Fruit fly (Drosophila melanogaster) whole organism, pupa: ENCODE data around the gene CG4313.

ENCODE experiments used
- CG10348 ChIP-seq: fragments of 200-800 bp; sonication (Bioruptor generic); IDR thresholded peaks from 2 replicates; pipeline ENCODE4 v1.3.6; 2022; ENCODE audit warnings: missing biosample characterization, missing genetic modification characterization
- CG12605 ChIP-seq: fragments of 200-800 bp; sonication (Bioruptor generic); IDR thresholded peaks from 2 replicates; pipeline ENCODE4 v1.3.6; 2022; ENCODE audit warnings: missing biosample characterization, missing genetic modification characterization
- CG13204 ChIP-seq: fragments of 200-800 bp; sonication (Bioruptor generic); optimal IDR thresholded peaks from 2 replicates; lab custom pipeline; 2018; ENCODE audit warnings: missing biosample characterization, mild to moderate bottlenecking, missing genetic modification characterization, moderate library complexity
- CG15710 ChIP-seq: fragments of 200-800 bp; sonication (Bioruptor generic); optimal IDR thresholded peaks from 2 replicates; lab custom pipeline; 2018; ENCODE audit warnings: missing biosample characterization, mild to moderate bottlenecking, missing genetic modification characterization, moderate library complexity
- CG17806 ChIP-seq: fragments of 200-800 bp; sonication (Bioruptor generic); optimal IDR thresholded peaks from 2 replicates; lab custom pipeline; 2018; ENCODE audit warnings: missing biosample characterization, mild to moderate bottlenecking, missing genetic modification characterization, moderate library complexity
- CG32121 ChIP-seq: fragments of 200-800 bp; sonication (Bioruptor generic); IDR thresholded peaks from 2 replicates; pipeline ENCODE4 v1.3.6; 2022; ENCODE audit warnings: missing biosample characterization, missing genetic modification characterization
- CG4496 ChIP-seq: fragments of 200-800 bp; sonication (Bioruptor generic); IDR thresholded peaks from 3 replicates; pipeline ENCODE4 v1.3.6; 2022; ENCODE audit warnings: missing biosample characterization, missing genetic modification characterization
- Pif1A ChIP-seq: fragments of 200-800 bp; sonication (Bioruptor generic); optimal IDR thresholded peaks from 3 replicates; lab custom pipeline; 2016; ENCODE audit warnings: missing biosample characterization, missing genetic modification characterization
- Pif1B ChIP-seq: fragments of 200-800 bp; sonication (Bioruptor generic); optimal IDR thresholded peaks from 3 replicates; lab custom pipeline; 2016; ENCODE audit warnings: missing biosample characterization, missing genetic modification characterization
- fd96Ca ChIP-seq: fragments of 200-800 bp; sonication (Bioruptor generic); IDR thresholded peaks from 3 replicates; pipeline ENCODE4 v1.3.6; 2022; ENCODE audit warnings: missing biosample characterization, missing genetic modification characterization
- rn ChIP-seq: fragments of 200-800 bp; sonication (Bioruptor generic); IDR thresholded peaks from 2 replicates; pipeline ENCODE4 v1.3.6; 2022; ENCODE audit warnings: missing biosample characterization, missing genetic modification characterization

- TF ChIP-seq Pif1B (GFP tag; lab: Kevin White, UChicago) (no peak), fd96Ca (GFP tag; lab: Robert Waterston, UW) (no peak), CG4496 (GFP tag; lab: Robert Waterston, UW) (no peak), CG17806 (tag; lab: Kevin White, UChicago) (no peak), CG15710 (tag; lab: Kevin White, UChicago) (no peak), CG12605 (GFP tag; lab: Robert Waterston, UW) (no peak), CG13204 (GFP tag; lab: Kevin White, UChicago) (no peak), CG32121 (GFP tag; lab: Robert Waterston, UW) (no peak), rn (GFP tag; lab: Robert Waterston, UW) (no peak), Pif1A (no peak), CG10348 (GFP tag; lab: Robert Waterston, UW) (no peak)
Observed at dm6 chrX:2001057-2001456, 40.6 kb upstream of the CG4313 start.
